Fruit fly (Drosophila melanogaster): Measurements from ENCODE around the gene CG14441.

DNA sequence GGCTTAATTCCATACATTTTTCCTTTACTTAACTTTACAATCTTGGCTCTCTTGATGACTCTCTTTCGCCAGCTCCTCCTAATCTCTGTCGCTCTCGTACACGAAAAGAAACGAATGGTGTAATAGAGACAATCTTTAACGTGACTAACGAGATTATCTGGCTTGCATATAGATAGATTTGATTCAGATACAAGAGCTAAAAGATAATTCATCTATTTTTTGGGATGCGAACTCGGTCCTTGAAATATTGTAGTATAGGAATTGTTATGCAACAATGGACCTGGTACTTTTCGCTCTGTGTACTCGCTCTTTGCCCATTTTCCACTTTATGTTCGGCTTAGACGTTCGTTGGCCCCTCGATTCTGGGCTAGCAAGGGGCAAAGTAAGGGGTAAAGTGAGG lies 12.0 kb downstream of the CG14441 start:
- TF ChIP-seq CG14965 (GFP tag; optimal IDR thresholded peaks at IDR 0.05; ENCODE audit: borderline replicate concordance) (no peak), onecut (GFP tag; IDR thresholded peaks at IDR 0.05) (peak; percentile 51)

Measured in whole organism, embryonic.